Worm (Caenorhabditis elegans) whole organism, young adult: ENCODE results near the gene kmo-1.
A peak's percentile ranks its signal among the peaks of the same experiment; 100 is the strongest.

Experiments used
- B0035.1 ChIP-seq: sonication (generic microtip); optimal IDR thresholded peaks from 2 replicates; lab custom pipeline; 2016; ENCODE audit warnings: missing genetic modification characterization, mild to moderate bottlenecking, missing compliant biosample characterization, missing genotype, missing genetic modification reagents
- B0336.3 ChIP-seq: fragments of 200-800 bp; sonication (Bioruptor generic); IDR thresholded peaks from 2 replicates; pipeline ENCODE4 v1.3.6; 2022; ENCODE audit warnings: missing genetic modification characterization, missing compliant biosample characterization
- D2030.7 ChIP-seq: fragments of 200-800 bp; sonication (Bioruptor generic); IDR thresholded peaks from 2 replicates; pipeline ENCODE4 v1.3.6; 2022; ENCODE audit warnings: missing genetic modification reagents, missing genetic modification characterization, missing compliant biosample characterization
- F23B12.7 ChIP-seq: sonication (generic microtip); optimal IDR thresholded peaks from 2 replicates; lab custom pipeline; 2017; ENCODE audit warnings: missing genetic modification characterization, mild to moderate bottlenecking, missing compliant biosample characterization, antibody characterized with exemption, moderate library complexity; ENCODE audit not compliant: insufficient read depth
- F37B4.10 ChIP-seq: fragments of 200-800 bp; sonication (Bioruptor generic); IDR thresholded peaks from 2 replicates; pipeline ENCODE4 v1.3.6; 2022; ENCODE audit warnings: missing genetic modification characterization, missing compliant biosample characterization
- K11D2.4 ChIP-seq: fragments of 200-800 bp; sonication (Bioruptor generic); IDR thresholded peaks from 2 replicates; pipeline ENCODE4 v1.3.6; 2022; ENCODE audit warnings: missing genetic modification reagents, missing genetic modification characterization, missing compliant biosample characterization
- K12H6.12 ChIP-seq: fragments of 200-800 bp; sonication (Bioruptor generic); optimal IDR thresholded peaks from 2 replicates; lab custom pipeline; 2018; ENCODE audit warnings: mild to moderate bottlenecking, missing genetic modification characterization, missing compliant biosample characterization
- T07F8.4 ChIP-seq: sonication (generic microtip); optimal IDR thresholded peaks from 2 replicates; lab custom pipeline; 2016; ENCODE audit warnings: mild to moderate bottlenecking, missing genetic modification characterization, moderate library complexity, missing compliant biosample characterization
- T26A5.8 ChIP-seq: sonication (generic microtip); optimal IDR thresholded peaks from 2 replicates; lab custom pipeline; 2016; ENCODE audit warnings: missing genetic modification characterization, missing compliant biosample characterization
- Y53F4B.3 ChIP-seq: fragments of 200-800 bp; sonication (Bioruptor generic); IDR thresholded peaks from 2 replicates; pipeline ENCODE4 v1.3.6; 2022; ENCODE audit warnings: missing genetic modification reagents, missing genetic modification characterization, missing compliant biosample characterization
- ama-1 ChIP-seq, 3 experiments: fragments of 150-350 bp in 1 of 3; sonication (generic microtip) in 2 of 3; optimal IDR thresholded peaks; 2 replicates each; lab custom pipeline; 2014 to 2018; ENCODE audit warnings: missing biosample characterization in 2 of 3, missing genetic modification characterization in 2 of 3, missing genetic modification reagents in 2 of 3
- aptf-3 ChIP-seq: fragments of 200-800 bp; sonication (Bioruptor generic); IDR thresholded peaks from 2 replicates; pipeline ENCODE4 v1.3.6; 2022; ENCODE audit warnings: missing genetic modification characterization, missing compliant biosample characterization
- attf-5 ChIP-seq: fragments of 200-800 bp; sonication (Bioruptor generic); optimal IDR thresholded peaks from 2 replicates; lab custom pipeline; 2018; ENCODE audit warnings: mild to moderate bottlenecking, missing genetic modification characterization, missing compliant biosample characterization
- bed-2 ChIP-seq: fragments of 200-800 bp; sonication (Bioruptor generic); IDR thresholded peaks from 2 replicates; pipeline ENCODE4 v1.3.6; 2022; ENCODE audit warnings: missing genetic modification reagents, missing genetic modification characterization, missing compliant biosample characterization
- ccch-3 ChIP-seq: fragments of 200-800 bp; sonication (Bioruptor generic); optimal IDR thresholded peaks from 2 replicates; lab custom pipeline; 2018; ENCODE audit warnings: mild to moderate bottlenecking, missing genetic modification characterization, missing compliant biosample characterization
- cebp-1 ChIP-seq, 2 experiments: fragments of 200-800 bp in 1 of 2; sonication (Bioruptor generic) in 1 of 2; sonication (generic microtip) in 1 of 2; IDR thresholded peaks in 1 of 2; optimal IDR thresholded peaks in 1 of 2; 2 replicates each; pipeline versions ENCODE4 v1.3.6 to Lab custom; 2017 to 2022; ENCODE audit warnings: missing compliant biosample characterization in 2 of 2, missing genetic modification characterization in 2 of 2, mild to moderate bottlenecking in 1 of 2, missing genetic modification reagents in 1 of 2, moderate library complexity in 1 of 2
- ceh-27 ChIP-seq: fragments of 200-800 bp; sonication (Bioruptor generic); optimal IDR thresholded peaks from 2 replicates; lab custom pipeline; 2018; ENCODE audit warnings: mild to moderate bottlenecking, missing genetic modification characterization, moderate library complexity, missing compliant biosample characterization
- dox-1 ChIP-seq: fragments of 200-800 bp; sonication (Bioruptor generic); IDR thresholded peaks from 2 replicates; pipeline ENCODE4 v1.3.6; 2022; ENCODE audit warnings: missing genetic modification reagents, missing genetic modification characterization, missing compliant biosample characterization
- egrh-3 ChIP-seq: fragments of 200-800 bp; sonication (Bioruptor generic); IDR thresholded peaks from 2 replicates; pipeline ENCODE4 v1.3.6; 2022; ENCODE audit warnings: missing genetic modification reagents, missing genetic modification characterization, missing compliant biosample characterization
- ets-4 ChIP-seq: fragments of 200-800 bp; sonication (Bioruptor generic); optimal IDR thresholded peaks from 2 replicates; lab custom pipeline; 2018; ENCODE audit warnings: mild to moderate bottlenecking, missing genetic modification characterization, missing compliant biosample characterization
- hlh-26 ChIP-seq: fragments of 200-800 bp; sonication (Bioruptor generic); conservative IDR thresholded peaks from 2 replicates; pipeline ENCODE4 v1.3.6; 2022; ENCODE audit warnings: missing genetic modification reagents, missing genetic modification characterization, missing compliant biosample characterization
- hmg-1.2 ChIP-seq: fragments of 200-800 bp; sonication (Bioruptor generic); IDR thresholded peaks from 2 replicates; pipeline ENCODE4 v1.3.6; 2022; ENCODE audit warnings: missing genetic modification reagents, missing genetic modification characterization, missing compliant biosample characterization
- hmg-20 ChIP-seq: fragments of 200-800 bp; sonication (Bioruptor generic); IDR thresholded peaks from 2 replicates; pipeline ENCODE4 v1.3.6; 2022; ENCODE audit warnings: missing genetic modification reagents, missing genetic modification characterization, missing compliant biosample characterization
- hsf-1 ChIP-seq: fragments of 200-800 bp; sonication (Bioruptor generic); IDR thresholded peaks from 2 replicates; pipeline ENCODE4 v1.3.6; 2022; ENCODE audit warnings: missing genetic modification reagents, missing genetic modification characterization, missing compliant biosample characterization
- let-526 ChIP-seq: fragments of 200-800 bp; sonication (Bioruptor generic); IDR thresholded peaks from 2 replicates; pipeline ENCODE4 v1.3.6; 2022; ENCODE audit warnings: missing genetic modification reagents, missing genetic modification characterization, missing compliant biosample characterization
- lin-35 ChIP-seq, 3 experiments: fragments of 150-350 bp in 2 of 3; sonication (generic microtip) in 1 of 3; optimal IDR thresholded peaks; 2 replicates each; lab custom pipeline; 2014 to 2018; ENCODE audit warnings: missing biosample characterization in 3 of 3, missing genetic modification characterization in 3 of 3, missing genetic modification reagents in 3 of 3
- madf-10 ChIP-seq: sonication (generic microtip); optimal IDR thresholded peaks from 2 replicates; lab custom pipeline; 2016; ENCODE audit warnings: mild to moderate bottlenecking, missing genetic modification characterization, missing compliant biosample characterization
- madf-3 ChIP-seq: fragments of 200-800 bp; sonication (Bioruptor generic); IDR thresholded peaks from 2 replicates; pipeline ENCODE4 v1.3.6; 2022; ENCODE audit warnings: missing genetic modification reagents, missing genetic modification characterization, missing compliant biosample characterization
- madf-8 ChIP-seq: fragments of 200-800 bp; sonication (Bioruptor generic); conservative IDR thresholded peaks from 2 replicates; pipeline ENCODE4 v1.3.6; 2022; ENCODE audit warnings: missing genetic modification reagents, missing genetic modification characterization, missing compliant biosample characterization
- mxl-1 ChIP-seq: sonication (generic microtip); optimal IDR thresholded peaks from 2 replicates; lab custom pipeline; 2016; ENCODE audit warnings: missing genetic modification characterization, missing compliant biosample characterization
- pbrm-1 ChIP-seq: fragments of 200-800 bp; sonication (Bioruptor generic); IDR thresholded peaks from 2 replicates; pipeline ENCODE4 v1.3.6; 2022; ENCODE audit warnings: missing genetic modification reagents, missing genetic modification characterization, missing compliant biosample characterization
- pha-4 ChIP-seq: fragments of 150-350 bp; sonication (generic microtip); optimal IDR thresholded peaks from 2 replicates; lab custom pipeline; 2014; ENCODE audit warnings: missing biosample characterization, missing genetic modification reagents, missing genetic modification characterization
- rcor-1 ChIP-seq: fragments of 200-800 bp; sonication (Bioruptor generic); IDR thresholded peaks from 2 replicates; pipeline ENCODE4 v1.3.6; 2022; ENCODE audit warnings: missing genetic modification reagents, missing genetic modification characterization, missing compliant biosample characterization
- snpc-1.1 ChIP-seq: sonication (generic microtip); optimal IDR thresholded peaks from 2 replicates; lab custom pipeline; 2017; ENCODE audit warnings: missing genetic modification characterization, mild to moderate bottlenecking, missing compliant biosample characterization, antibody characterized with exemption, moderate library complexity, missing genotype, missing genetic modification reagents; ENCODE audit not compliant: insufficient read depth
- snpc-1.3 ChIP-seq: sonication (generic microtip); optimal IDR thresholded peaks from 2 replicates; lab custom pipeline; 2017; ENCODE audit warnings: missing genetic modification characterization, mild to moderate bottlenecking, missing compliant biosample characterization, antibody characterized with exemption, moderate library complexity, missing genotype, missing genetic modification reagents; ENCODE audit not compliant: insufficient read depth
- snpc-3.4 ChIP-seq: sonication (generic microtip); optimal IDR thresholded peaks from 2 replicates; lab custom pipeline; 2017; ENCODE audit warnings: missing genetic modification characterization, mild to moderate bottlenecking, missing compliant biosample characterization, antibody characterized with exemption, moderate library complexity, missing genotype, missing genetic modification reagents
- unc-130 ChIP-seq: sonication (generic microtip); optimal IDR thresholded peaks from 2 replicates; lab custom pipeline; 2016; ENCODE audit warnings: missing genetic modification reagents, missing genetic modification characterization, missing compliant biosample characterization
- zfh-2 ChIP-seq: fragments of 200-800 bp; sonication (Bioruptor generic); conservative IDR thresholded peaks from 2 replicates; pipeline ENCODE4 v1.3.6; 2022; ENCODE audit warnings: missing genetic modification reagents, missing genetic modification characterization, missing compliant biosample characterization
- ztf-25 ChIP-seq: fragments of 200-800 bp; sonication (Bioruptor generic); IDR thresholded peaks from 2 replicates; pipeline ENCODE4 v1.3.6; 2022; ENCODE audit warnings: missing genetic modification reagents, missing genetic modification characterization, missing compliant biosample characterization
- ztf-3 ChIP-seq: fragments of 200-800 bp; sonication (Bioruptor generic); optimal IDR thresholded peaks from 2 replicates; lab custom pipeline; 2018; ENCODE audit warnings: mild to moderate bottlenecking, missing genetic modification characterization, missing compliant biosample characterization
- ztf-6 ChIP-seq: fragments of 200-800 bp; sonication (Bioruptor generic); IDR thresholded peaks from 2 replicates; pipeline ENCODE4 v1.3.6; 2022; ENCODE audit warnings: missing genetic modification reagents, missing genetic modification characterization, missing compliant biosample characterization

The kmo-1 gene

ce11 chrV:12028151-12028550, 42.2 kb downstream of the kmo-1 start:
- no peak for TF ChIP-seq dox-1 (GFP tag; lab: Robert Waterston, UW)
- TF ChIP-seq F23B12.7 (tag; lab: Kevin White, UChicago): no peak
- no peak for TF ChIP-seq hmg-20 (GFP tag; lab: Robert Waterston, UW)
- TF ChIP-seq hlh-26 (GFP tag; lab: Robert Waterston, UW): no peak
- no peak for TF ChIP-seq madf-3 (GFP tag; lab: Robert Waterston, UW)
- no peak for TF ChIP-seq snpc-1.1 (tag; lab: Kevin White, UChicago)
- TF ChIP-seq unc-130: no peak
- no peak for TF ChIP-seq let-526
- TF ChIP-seq snpc-3.4 (tag; lab: Kevin White, UChicago): no peak
- TF ChIP-seq Y53F4B.3: no peak
- TF ChIP-seq mxl-1: no peak
- TF ChIP-seq snpc-1.3 (tag; lab: Kevin White, UChicago): no peak
- no peak for TF ChIP-seq ama-1 (optimal IDR thresholded peaks at IDR 0.05; lab: Kevin White, UChicago)
- TF ChIP-seq ama-1 (GFP tag; optimal IDR thresholded peaks at IDR 0.05; lab: Kevin White, UChicago): no peak
- TF ChIP-seq ztf-3 (GFP tag; lab: Kevin White, UChicago): no peak
- no peak for TF ChIP-seq ets-4 (GFP tag; lab: Kevin White, UChicago)
- TF ChIP-seq K11D2.4 (GFP tag; lab: Robert Waterston, UW): no peak
- TF ChIP-seq pha-4 (tag; lab: Kevin White, UChicago): no peak
- TF ChIP-seq D2030.7 (GFP tag; lab: Robert Waterston, UW): no peak
- TF ChIP-seq zfh-2 (GFP tag; lab: Robert Waterston, UW): no peak
- no peak for TF ChIP-seq F37B4.10

ce11 chrV:12026878-12027477, 43.3 kb downstream of the kmo-1 start:
- TF ChIP-seq hsf-1 (GFP tag; lab: Robert Waterston, UW) (no peak), T26A5.8 (no peak), attf-5 (GFP tag; lab: Kevin White, UChicago) (peak; percentile 30), pbrm-1 (GFP tag; lab: Robert Waterston, UW) (no peak), ztf-6 (GFP tag; lab: Robert Waterston, UW) (no peak), ccch-3 (GFP tag; lab: Kevin White, UChicago) (no peak), aptf-3 (GFP tag; lab: Robert Waterston, UW) (no peak), rcor-1 (GFP tag; lab: Robert Waterston, UW) (0 out of 2 replicates have a peak, but pooled peaks have one; percentile 7), cebp-1 (GFP tag; IDR thresholded peaks at IDR 0.05; lab: Robert Waterston, UW) (no peak), cebp-1 (tag; optimal IDR thresholded peaks at IDR 0.05; lab: Kevin White, UChicago) (peak; percentile 54), bed-2 (no peak), B0035.1 (tag; lab: Kevin White, UChicago) (no peak), snpc-1.1 (tag; lab: Kevin White, UChicago) (no peak), madf-8 (GFP tag; lab: Robert Waterston, UW) (no peak), T07F8.4 (no peak), K12H6.12 (tag; lab: Kevin White, UChicago) (peak; percentile 66), B0336.3 (GFP tag; lab: Robert Waterston, UW) (no peak), dox-1 (GFP tag; lab: Robert Waterston, UW) (no peak), egrh-3 (0 out of 2 replicates have a peak, but pooled peaks have one; percentile 20), madf-10 (tag; lab: Kevin White, UChicago) (no peak), hmg-1.2 (peak; percentile 26; the same call in 1 of the 2 replicates), lin-35 (GFP tag; optimal IDR thresholded peaks at IDR 0.05; lab: Kevin White, UChicago) (no peak), K11D2.4 (GFP tag; lab: Robert Waterston, UW) (no peak), zfh-2 (GFP tag; lab: Robert Waterston, UW) (peak; percentile 74), ceh-27 (GFP tag; lab: Kevin White, UChicago) (peak; percentile 12), ztf-25 (GFP tag; lab: Robert Waterston, UW) (no peak)
